Worm (Caenorhabditis elegans): ENCODE measurements around the gene srt-50.

srt-50 gene

ce11 chrIV:15036974-15037373 lies 37.5 kb upstream of the srt-50 start, which contains the start of gene eef-1B.2:
TSS of gene eef-1B.2 (plus strand) at chrIV:15037331.
- TF ChIP-seq unc-3 (GFP tag; conservative IDR thresholded peaks at IDR 0.05) (no peak), unc-3 (tag; optimal IDR thresholded peaks at IDR 0.05) (no peak), pha-2 (tag; optimal IDR thresholded peaks at IDR 0.05) (no peak), K09A11.1 (tag; optimal IDR thresholded peaks at IDR 0.05; ENCODE audit: insufficient read depth) (no peak), unc-55 (GFP tag; optimal IDR thresholded peaks at IDR 0.05) (no peak), dve-1 (tag; optimal IDR thresholded peaks at IDR 0.05) (peak; percentile 13), pax-1 (tag; optimal IDR thresholded peaks at IDR 0.05) (peak; percentile 21), ztf-16 (tag; optimal IDR thresholded peaks at IDR 0.05) (no peak), C38D4.7 (GFP tag; optimal IDR thresholded peaks at IDR 0.05) (no peak), ceh-19 (GFP tag; optimal IDR thresholded peaks at IDR 0.05) (no peak), gmeb-2 (tag; optimal IDR thresholded peaks at IDR 0.05) (no peak), eyg-1 (tag; optimal IDR thresholded peaks at IDR 0.05) (no peak), pha-4 (tag; optimal IDR thresholded peaks at IDR 0.05) (no peak), C08G9.2 (tag; optimal IDR thresholded peaks at IDR 0.05) (no peak), nfya-1 (tag; optimal IDR thresholded peaks at IDR 0.05) (peak; percentile 46), ttx-3 (tag; optimal IDR thresholded peaks at IDR 0.05) (no peak), sdc-2 (tag; optimal IDR thresholded peaks at IDR 0.05) (no peak), fkh-6 (tag; optimal IDR thresholded peaks at IDR 0.05) (no peak), fax-1 (tag; optimal IDR thresholded peaks at IDR 0.05) (no peak), ceh-22 (tag; optimal IDR thresholded peaks at IDR 0.05) (no peak), T23F11.4 (GFP tag; optimal IDR thresholded peaks at IDR 0.05) (no peak), nhr-11 (tag; optimal IDR thresholded peaks at IDR 0.05) (no peak), ceh-31 (tag; optimal IDR thresholded peaks at IDR 0.05) (peak; percentile 14), ceh-30 (tag; optimal IDR thresholded peaks at IDR 0.05) (no peak), tbx-2 (tag; optimal IDR thresholded peaks at IDR 0.05) (no peak)

DNA sequence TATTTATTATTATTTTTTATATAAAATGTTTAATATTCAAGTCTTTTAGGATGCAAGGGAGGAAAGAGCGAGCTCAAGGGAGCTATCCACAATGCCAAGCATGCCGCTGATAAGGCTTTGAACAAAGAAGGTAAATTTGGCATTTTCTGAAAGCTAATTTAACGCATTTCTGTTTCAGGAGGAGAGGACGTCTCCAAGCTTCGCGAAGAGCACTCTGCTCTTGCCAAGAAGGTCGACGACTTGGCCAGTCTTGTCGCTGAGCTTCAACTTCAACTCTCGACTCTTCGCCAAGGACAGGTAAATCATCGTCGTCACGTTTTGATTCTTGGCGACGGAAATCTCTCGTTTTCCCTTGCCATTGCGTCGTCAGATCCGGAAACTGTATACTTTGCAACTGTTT lies 37.0 kb upstream of the srt-50 start:
- TF ChIP-seq ceh-34 (tag; optimal IDR thresholded peaks at IDR 0.05) = no peak
- no peak for TF ChIP-seq ets-4 (tag; optimal IDR thresholded peaks at IDR 0.05)
- TF ChIP-seq C38D4.7 (GFP tag; optimal IDR thresholded peaks at IDR 0.05) = no peak
- no peak for TF ChIP-seq sox-4 (tag; optimal IDR thresholded peaks at IDR 0.05)
- no peak for TF ChIP-seq C08G9.2 (tag; optimal IDR thresholded peaks at IDR 0.05)
- no peak for TF ChIP-seq sdc-2 (tag; optimal IDR thresholded peaks at IDR 0.05)
- TF ChIP-seq dmd-4 (tag; optimal IDR thresholded peaks at IDR 0.05; ENCODE audit: borderline replicate concordance) = no peak
- TF ChIP-seq pha-4 (tag; optimal IDR thresholded peaks at IDR 0.05) = no peak
- no peak for TF ChIP-seq hlh-13 (GFP tag; optimal IDR thresholded peaks at IDR 0.05)
- TF ChIP-seq unc-86 (tag; optimal IDR thresholded peaks at IDR 0.05) = no peak
- no peak for TF ChIP-seq ceh-6 (GFP tag; optimal IDR thresholded peaks at IDR 0.05)
- no peak for TF ChIP-seq ceh-19 (GFP tag; optimal IDR thresholded peaks at IDR 0.05)
- TF ChIP-seq unc-55 (GFP tag; optimal IDR thresholded peaks at IDR 0.05) = no peak
- no peak for TF ChIP-seq ceh-14 (tag; optimal IDR thresholded peaks at IDR 0.05)
- no peak for TF ChIP-seq gmeb-2 (tag; optimal IDR thresholded peaks at IDR 0.05)

DNA sequence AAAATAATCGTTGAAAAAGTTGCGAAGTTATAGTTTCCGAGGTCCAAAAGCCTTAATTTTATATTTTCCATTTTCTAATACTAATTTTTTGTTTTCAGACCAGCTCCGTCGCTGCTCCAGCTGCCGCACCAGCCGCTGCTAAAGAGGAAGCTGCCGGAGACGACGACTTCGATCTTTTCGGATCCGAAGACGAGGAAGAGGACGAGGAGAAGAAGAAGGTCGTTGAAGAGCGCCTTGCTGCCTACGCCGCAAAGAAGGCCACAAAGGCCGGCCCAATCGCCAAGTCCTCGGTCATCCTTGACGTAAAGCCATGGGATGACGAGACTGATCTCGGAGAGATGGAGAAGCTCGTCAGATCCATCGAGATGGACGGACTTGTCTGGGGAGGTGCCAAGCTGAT lies 35.7 kb upstream of the srt-50 start:
- TF ChIP-seq pqm-1 (tag; optimal IDR thresholded peaks at IDR 0.05) = no peak
- no peak for TF ChIP-seq pax-1 (tag; optimal IDR thresholded peaks at IDR 0.05)
- no peak for TF ChIP-seq ets-4 (tag; optimal IDR thresholded peaks at IDR 0.05)

DNA sequence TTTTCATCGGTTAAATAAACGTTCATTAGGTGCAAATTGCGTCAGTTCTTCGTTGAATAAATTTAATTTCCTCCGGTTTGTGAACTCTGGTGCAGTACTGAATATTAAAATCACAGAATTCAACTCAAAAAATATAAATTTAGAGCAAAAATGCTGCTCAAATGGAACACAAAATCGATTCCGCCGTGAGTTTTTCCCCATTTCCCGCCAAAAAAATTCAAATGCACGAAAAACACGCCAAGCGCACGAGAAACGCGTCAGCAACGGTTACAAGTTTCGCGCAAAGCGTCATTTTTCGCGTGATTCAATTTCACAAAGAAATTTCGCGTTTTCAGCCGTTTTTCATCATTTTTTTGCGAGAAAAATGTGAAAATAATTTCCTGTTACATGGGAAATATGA lies 35.0 kb upstream of the srt-50 start, which contains the start of gene hrpu-1:
Gene hrpu-1 (plus strand): TSS at position 140 of the 400 bp plus-strand sequence.
- TF ChIP-seq pax-1 (tag; optimal IDR thresholded peaks at IDR 0.05) = no peak
- TF ChIP-seq sox-4 (tag; optimal IDR thresholded peaks at IDR 0.05) = no peak
- TF ChIP-seq pat-9 (tag; optimal IDR thresholded peaks at IDR 0.05) = no peak
- no peak for TF ChIP-seq nhr-11 (tag; optimal IDR thresholded peaks at IDR 0.05)
- no peak for TF ChIP-seq lim-6 (tag; optimal IDR thresholded peaks at IDR 0.05)
- no peak for TF ChIP-seq ztf-16 (tag; optimal IDR thresholded peaks at IDR 0.05)
- TF ChIP-seq ceh-22 (tag; optimal IDR thresholded peaks at IDR 0.05) = no peak
- TF ChIP-seq dmd-4 (tag; optimal IDR thresholded peaks at IDR 0.05; ENCODE audit: borderline replicate concordance) = no peak
- no peak for TF ChIP-seq unc-3 (GFP tag; conservative IDR thresholded peaks at IDR 0.05)
- TF ChIP-seq unc-3 (tag; optimal IDR thresholded peaks at IDR 0.05) = no peak
- TF ChIP-seq nfya-1 (tag; optimal IDR thresholded peaks at IDR 0.05) = peak; percentile 76
- peak; percentile 51 for TF ChIP-seq ceh-34 (tag; optimal IDR thresholded peaks at IDR 0.05)
- no peak for TF ChIP-seq pha-2 (tag; optimal IDR thresholded peaks at IDR 0.05)
- TF ChIP-seq che-1 (tag; optimal IDR thresholded peaks at IDR 0.05) = no peak
- no peak for TF ChIP-seq ahr-1 (tag; optimal IDR thresholded peaks at IDR 0.05)
- no peak for TF ChIP-seq pag-3 (tag; optimal IDR thresholded peaks at IDR 0.05; ENCODE audit: borderline replicate concordance)
- TF ChIP-seq F13H6.1 (tag; optimal IDR thresholded peaks at IDR 0.05) = no peak
- TF ChIP-seq tbx-2 (tag; optimal IDR thresholded peaks at IDR 0.05) = peak; percentile 18
- no peak for TF ChIP-seq ets-4 (tag; optimal IDR thresholded peaks at IDR 0.05)
- TF ChIP-seq mec-3 (tag; optimal IDR thresholded peaks at IDR 0.05; ENCODE audit: borderline replicate concordance) = no peak
- peak; percentile 73 for TF ChIP-seq unc-42 (tag; optimal IDR thresholded peaks at IDR 0.05)
- TF ChIP-seq ceh-2 (tag; optimal IDR thresholded peaks at IDR 0.05) = no peak
- peak; percentile 32 for TF ChIP-seq unc-55 (GFP tag; optimal IDR thresholded peaks at IDR 0.05)
- TF ChIP-seq hlh-30 (tag; optimal IDR thresholded peaks at IDR 0.05; ENCODE audit: insufficient read depth) = peak; percentile 42
- no peak for TF ChIP-seq ceh-6 (GFP tag; optimal IDR thresholded peaks at IDR 0.05)
- no peak for TF ChIP-seq zip-5 (tag; optimal IDR thresholded peaks at IDR 0.05)
- peak; percentile 14 for TF ChIP-seq ceh-31 (tag; optimal IDR thresholded peaks at IDR 0.05)

All from whole organism, late embryonic.